Worm (Caenorhabditis elegans) whole organism, young adult: Measurements from ENCODE around the gene F41H10.4.

ENCODE experiments used
- T07F8.4 ChIP-seq: sonication (generic microtip); optimal IDR thresholded peaks from 2 replicates; lab custom pipeline; 2016; ENCODE audit warnings: mild to moderate bottlenecking, missing genetic modification characterization, moderate library complexity, missing compliant biosample characterization
- ama-1 ChIP-seq, 3 experiments: fragments of 150-350 bp in 1 of 3; sonication (generic microtip) in 2 of 3; optimal IDR thresholded peaks; 2 replicates each; lab custom pipeline; 2014 to 2018; ENCODE audit warnings: missing biosample characterization in 2 of 3, missing genetic modification characterization in 2 of 3, missing genetic modification reagents in 2 of 3
- dpff-1 ChIP-seq: sonication (generic microtip); optimal IDR thresholded peaks from 2 replicates; lab custom pipeline; 2017; ENCODE audit warnings: mild to moderate bottlenecking, missing genetic modification characterization, missing compliant biosample characterization
- nfya-2 ChIP-seq: fragments of 200-800 bp; sonication (Bioruptor generic); IDR thresholded peaks from 2 replicates; pipeline ENCODE4 v1.3.6; 2022; ENCODE audit warnings: missing genetic modification reagents, missing genetic modification characterization, missing compliant biosample characterization
- unc-62 ChIP-seq: fragments of 150-350 bp; optimal IDR thresholded peaks from 2 replicates; lab custom pipeline; 2014; ENCODE audit warnings: missing biosample characterization, missing genetic modification reagents, missing genetic modification characterization

ce11 chrIV:5400609-5401008, 36.2 kb downstream of the F41H10.4 start, which contains the start of gene ZK616.1:
- TF ChIP-seq dpff-1 (tag; lab: Kevin White, UChicago) (no peak), ama-1 (optimal IDR thresholded peaks at IDR 0.05; lab: Kevin White, UChicago) (no peak), ama-1 (GFP tag; optimal IDR thresholded peaks at IDR 0.05; lab: Kevin White, UChicago) (no peak), T07F8.4 (no peak), unc-62 (GFP tag; lab: Kevin White, UChicago) (no peak), nfya-2 (GFP tag; lab: Robert Waterston, UW) (no peak)
